Worm (Caenorhabditis elegans) whole organism, L1 larva: ENCODE results near the gene srh-119.

ENCODE experiments used
- C16A3.4 ChIP-seq: fragments of 150-350 bp; optimal IDR thresholded peaks from 2 replicates; lab custom pipeline; 2014; ENCODE audit warnings: missing biosample characterization, missing genetic modification characterization
- C34B4.2 ChIP-seq: sonication (generic microtip); optimal IDR thresholded peaks from 2 replicates; lab custom pipeline; 2017; ENCODE audit warnings: mild to moderate bottlenecking, missing genetic modification characterization, missing compliant biosample characterization
- Y116A8C.19 ChIP-seq: sonication (generic microtip); optimal IDR thresholded peaks from 2 replicates; lab custom pipeline; 2016; ENCODE audit warnings: missing compliant biosample characterization, missing genetic modification characterization, borderline replicate concordance
- aha-1 ChIP-seq: fragments of 150-350 bp; optimal IDR thresholded peaks from 2 replicates; lab custom pipeline; 2014; ENCODE audit warnings: missing biosample characterization, missing genetic modification characterization
- blmp-1 ChIP-seq: fragments of 150-350 bp; optimal IDR thresholded peaks from 2 replicates; lab custom pipeline; 2014; ENCODE audit warnings: missing biosample characterization, missing genetic modification characterization
- ceh-8 ChIP-seq: fragments of 200-800 bp; sonication (Bioruptor generic); optimal IDR thresholded peaks from 2 replicates; lab custom pipeline; 2018; ENCODE audit warnings: mild to moderate bottlenecking, missing genetic modification characterization, moderate library complexity, missing compliant biosample characterization
- ceh-90 ChIP-seq: sonication (generic microtip); optimal IDR thresholded peaks from 2 replicates; lab custom pipeline; 2016; ENCODE audit warnings: missing genetic modification characterization, missing compliant biosample characterization
- ces-1 ChIP-seq: fragments of 150-350 bp; optimal IDR thresholded peaks from 2 replicates; lab custom pipeline; 2014; ENCODE audit warnings: missing biosample characterization, missing genetic modification reagents, missing genetic modification characterization
- egl-27 ChIP-seq, 2 experiments: fragments of 150-350 bp in 1 of 2; sonication (generic microtip); optimal IDR thresholded peaks; 3 replicates each; lab custom pipeline; 2017 to 2018; ENCODE audit warnings: missing biosample characterization in 2 of 2, missing genetic modification characterization in 2 of 2, missing genetic modification reagents in 2 of 2
- elt-3 ChIP-seq, 6 experiments: fragments of 150-350 bp in 1 of 6; sonication (generic microtip); optimal IDR thresholded peaks; 2 replicates each; lab custom pipeline; 2017 to 2018; ENCODE audit warnings: missing biosample characterization in 6 of 6, missing genetic modification characterization in 6 of 6, inconsistent platforms in 1 of 6
- ets-5 ChIP-seq: fragments of 200-800 bp; sonication (Bioruptor generic); IDR thresholded peaks from 2 replicates; pipeline ENCODE4 v1.3.6; 2022; ENCODE audit warnings: missing genetic modification characterization, missing compliant biosample characterization
- fkh-10 ChIP-seq: sonication (generic microtip); optimal IDR thresholded peaks from 2 replicates; lab custom pipeline; 2017; ENCODE audit warnings: missing biosample characterization, missing genetic modification reagents, missing genetic modification characterization
- fkh-8 ChIP-seq: sonication (generic microtip); optimal IDR thresholded peaks from 2 replicates; lab custom pipeline; 2016; ENCODE audit warnings: mild to moderate bottlenecking, missing genetic modification characterization, missing compliant biosample characterization
- hpl-2 ChIP-seq: fragments of 150-350 bp; optimal IDR thresholded peaks from 2 replicates; lab custom pipeline; 2014; ENCODE audit warnings: missing biosample characterization, missing genetic modification reagents, missing genetic modification characterization
- irx-1 ChIP-seq: sonication (generic microtip); optimal IDR thresholded peaks from 2 replicates; lab custom pipeline; 2016; ENCODE audit warnings: missing genetic modification characterization, missing compliant biosample characterization
- lin-13 ChIP-seq: fragments of 150-350 bp; optimal IDR thresholded peaks from 2 replicates; lab custom pipeline; 2014; ENCODE audit warnings: missing biosample characterization, missing genetic modification reagents, missing genetic modification characterization
- lin-15B ChIP-seq: fragments of 150-350 bp; sonication (generic microtip); optimal IDR thresholded peaks from 3 replicates; lab custom pipeline; 2014; ENCODE audit warnings: missing biosample characterization, missing genetic modification characterization
- lin-39 ChIP-seq: fragments of 150-350 bp; optimal IDR thresholded peaks from 2 replicates; lab custom pipeline; 2014; ENCODE audit warnings: missing biosample characterization, missing genetic modification reagents, missing genetic modification characterization
- lsy-2 ChIP-seq, 2 experiments: fragments of 150-350 bp; optimal IDR thresholded peaks; 2 replicates each; lab custom pipeline; 2014; ENCODE audit warnings: missing biosample characterization in 2 of 2, missing genetic modification characterization in 2 of 2
- mef-2 ChIP-seq: fragments of 150-350 bp; optimal IDR thresholded peaks from 2 replicates; lab custom pipeline; 2014; ENCODE audit warnings: missing biosample characterization, missing genetic modification characterization
- mep-1 ChIP-seq: fragments of 150-350 bp; optimal IDR thresholded peaks from 2 replicates; lab custom pipeline; 2014; ENCODE audit warnings: missing biosample characterization, missing genetic modification characterization
- nhr-19 ChIP-seq: fragments of 200-800 bp; sonication (Bioruptor generic); conservative IDR thresholded peaks from 2 replicates; pipeline ENCODE4 v1.3.6; 2022; ENCODE audit warnings: missing genetic modification characterization, missing compliant biosample characterization
- nhr-237 ChIP-seq: fragments of 150-350 bp; optimal IDR thresholded peaks from 2 replicates; lab custom pipeline; 2014; ENCODE audit warnings: missing biosample characterization, missing genetic modification characterization
- nhr-28 ChIP-seq: fragments of 150-350 bp; optimal IDR thresholded peaks from 2 replicates; lab custom pipeline; 2014; ENCODE audit warnings: missing biosample characterization, missing genetic modification characterization
- nhr-76 ChIP-seq: sonication (generic microtip); optimal IDR thresholded peaks from 2 replicates; lab custom pipeline; 2017; ENCODE audit warnings: missing biosample characterization, missing genetic modification characterization
- nhr-84 ChIP-seq: sonication (generic microtip); optimal IDR thresholded peaks from 2 replicates; lab custom pipeline; 2017; ENCODE audit warnings: missing biosample characterization, missing genetic modification characterization
- nhr-90 ChIP-seq: sonication (generic microtip); optimal IDR thresholded peaks from 2 replicates; lab custom pipeline; 2016; ENCODE audit warnings: mild to moderate bottlenecking, missing genetic modification characterization, missing compliant biosample characterization; ENCODE audit not compliant: poor library complexity
- pqm-1 ChIP-seq: sonication (generic microtip); optimal IDR thresholded peaks from 3 replicates; lab custom pipeline; 2017; ENCODE audit warnings: missing biosample characterization, missing genetic modification characterization
- rnt-1 ChIP-seq: sonication (generic microtip); optimal IDR thresholded peaks from 2 replicates; lab custom pipeline; 2016; ENCODE audit warnings: mild to moderate bottlenecking, missing genetic modification characterization, moderate library complexity, missing compliant biosample characterization
- sup-37 ChIP-seq: fragments of 200-800 bp; sonication (Bioruptor generic); optimal IDR thresholded peaks from 2 replicates; lab custom pipeline; 2018; ENCODE audit warnings: mild to moderate bottlenecking, missing genetic modification characterization, missing compliant biosample characterization
- tbx-2 ChIP-seq: sonication (generic microtip); optimal IDR thresholded peaks from 2 replicates; lab custom pipeline; 2016; ENCODE audit warnings: missing genetic modification characterization, missing compliant biosample characterization
- unc-62 ChIP-seq: fragments of 150-350 bp; optimal IDR thresholded peaks from 2 replicates; lab custom pipeline; 2014; ENCODE audit warnings: missing biosample characterization, missing genetic modification reagents, missing genetic modification characterization
- unc-86 ChIP-seq: sonication (generic microtip); optimal IDR thresholded peaks from 2 replicates; lab custom pipeline; 2016; ENCODE audit warnings: missing genetic modification characterization, missing compliant biosample characterization
- zip-4 ChIP-seq: fragments of 200-800 bp; sonication (Bioruptor generic); optimal IDR thresholded peaks from 2 replicates; lab custom pipeline; 2018; ENCODE audit warnings: mild to moderate bottlenecking, missing genetic modification characterization, moderate library complexity, missing compliant biosample characterization
- ztf-11 ChIP-seq, 2 experiments: sonication (generic microtip); optimal IDR thresholded peaks; 2 replicates each; lab custom pipeline; 2016 to 2017; ENCODE audit warnings: missing genetic modification characterization in 2 of 2, missing biosample characterization in 1 of 2, missing compliant biosample characterization in 1 of 2
- ztf-4 ChIP-seq: fragments of 150-350 bp; optimal IDR thresholded peaks from 2 replicates; lab custom pipeline; 2014; ENCODE audit warnings: missing biosample characterization, missing genetic modification characterization

Gene srh-119

DNA sequence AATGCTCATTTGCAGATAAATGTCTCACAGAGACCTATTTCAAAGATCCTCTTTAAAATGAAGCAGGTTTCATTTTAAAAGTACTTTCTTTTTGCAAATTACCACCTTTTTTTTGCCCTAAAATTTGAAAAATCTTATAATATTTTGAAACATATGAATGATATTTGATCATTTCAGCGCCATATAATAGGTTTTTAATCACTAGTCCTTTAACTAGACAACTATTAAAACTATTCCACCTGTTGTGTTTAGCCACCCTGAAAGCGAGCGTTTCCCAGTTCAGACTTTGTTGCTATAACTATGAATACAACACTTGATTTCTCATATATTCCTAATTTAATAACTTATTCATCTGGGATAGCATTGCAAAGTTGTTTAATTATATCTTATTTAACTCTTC is 19.5 kb downstream of the srh-119 start, which contains the start of gene srz-95:
Gene srz-95 (plus strand): TSS at position 301 of the 400 bp plus-strand sequence.
- TF ChIP-seq egl-27 (tag; optimal IDR thresholded peaks at IDR 0.05; lab: Kevin White, UChicago): no peak
- no peak for TF ChIP-seq nhr-76 (tag; lab: Kevin White, UChicago)
- no peak for TF ChIP-seq rnt-1 (tag; lab: Kevin White, UChicago)
- no peak for TF ChIP-seq ceh-8 (GFP tag; lab: Kevin White, UChicago)
- no peak for TF ChIP-seq mep-1 (tag; lab: Kevin White, UChicago)
- no peak for TF ChIP-seq lin-39 (tag; lab: Kevin White, UChicago)
- no peak for TF ChIP-seq blmp-1 (tag; lab: Kevin White, UChicago)
- no peak for TF ChIP-seq C34B4.2 (tag; lab: Kevin White, UChicago)
- no peak for TF ChIP-seq nhr-19 (GFP tag; lab: Robert Waterston, UW)
- no peak for TF ChIP-seq unc-62 (GFP tag; lab: Kevin White, UChicago)
- TF ChIP-seq lin-15B (tag; lab: Kevin White, UChicago): no peak
- no peak for TF ChIP-seq fkh-8 (tag; lab: Kevin White, UChicago)

- TF ChIP-seq C34B4.2 (tag; lab: Kevin White, UChicago): no peak
- no peak for TF ChIP-seq ces-1 (GFP tag; lab: Kevin White, UChicago)
- no peak for TF ChIP-seq ets-5 (GFP tag; lab: Robert Waterston, UW)
- TF ChIP-seq elt-3 (tag; optimal IDR thresholded peaks at IDR 0.05; lab: Kevin White, UChicago): no peak
- TF ChIP-seq fkh-8 (tag; lab: Kevin White, UChicago): no peak
- TF ChIP-seq mef-2 (tag; lab: Kevin White, UChicago): no peak
- no peak for TF ChIP-seq nhr-237
- TF ChIP-seq lin-15B (tag; lab: Kevin White, UChicago): no peak
- TF ChIP-seq hpl-2 (GFP tag; lab: Kevin White, UChicago): no peak
- no peak for TF ChIP-seq sup-37 (GFP tag; lab: Kevin White, UChicago)
- no peak for TF ChIP-seq pqm-1 (tag; lab: Kevin White, UChicago)
- no peak for TF ChIP-seq aha-1 (tag; lab: Kevin White, UChicago)
- no peak for TF ChIP-seq ztf-4 (tag; lab: Kevin White, UChicago)
- TF ChIP-seq, all 84 proteins: peak for 0
Observed at ce11 chrV:16992383-16992782, 20.1 kb downstream of the srh-119 start.

ce11 chrV:17000204-17000603 is 28.0 kb downstream of the srh-119 start, which contains the start of gene str-217:
str-217 (minus strand) TSS chrV:17000304.
- TF ChIP-seq zip-4 (GFP tag; lab: Kevin White, UChicago) (no peak), ceh-8 (GFP tag; lab: Kevin White, UChicago) (no peak), nhr-84 (tag; lab: Kevin White, UChicago) (no peak), tbx-2 (tag; lab: Kevin White, UChicago) (no peak), irx-1 (no peak), nhr-90 (no peak)

DNA sequence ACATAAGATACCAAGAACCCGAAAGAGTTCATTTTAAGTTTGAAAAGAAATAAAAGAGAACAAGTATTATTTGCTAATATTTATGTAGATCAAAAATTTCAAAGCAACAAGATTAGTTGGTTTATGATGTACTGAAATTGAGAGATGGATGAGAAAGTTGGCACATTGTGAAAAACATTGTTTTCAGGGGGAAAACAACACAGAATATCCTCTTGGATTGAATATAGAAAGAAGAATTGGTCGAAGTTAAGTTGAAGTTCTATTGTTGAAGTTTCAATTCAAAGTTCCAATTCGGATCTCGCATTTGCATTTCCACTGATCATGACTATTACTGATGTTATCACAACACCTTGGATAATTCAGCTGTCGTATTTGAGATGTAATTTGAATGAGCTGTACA is 28.4 kb downstream of the srh-119 start:
- TF ChIP-seq lsy-2 (tag; optimal IDR thresholded peaks at IDR 0.05; lab: Kevin White, UChicago): no peak

DNA sequence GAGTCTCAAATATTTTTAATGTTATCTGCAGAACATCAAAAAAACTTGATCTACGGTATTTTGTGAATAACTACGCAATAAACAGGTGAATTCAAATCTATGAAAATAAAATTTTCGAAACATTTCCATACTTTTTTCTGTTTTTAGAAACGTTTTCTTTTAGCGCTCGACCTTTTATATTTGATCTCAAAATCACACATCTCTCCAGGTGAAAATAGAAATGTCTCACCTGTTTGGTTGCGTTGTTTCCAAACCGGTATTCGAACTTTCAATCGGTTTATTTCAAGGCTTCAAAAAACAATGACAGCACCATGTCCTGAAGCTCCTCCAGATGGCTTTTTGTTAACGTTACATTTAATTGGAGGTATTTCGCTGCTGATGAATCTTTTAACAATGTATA is 28.9 kb downstream of the srh-119 start, which contains the start of gene sri-9:
Gene sri-9 (plus strand): TSS at position 301 of the 400 bp plus-strand sequence.
- TF ChIP-seq unc-86 (tag; lab: Kevin White, UChicago): no peak

DNA sequence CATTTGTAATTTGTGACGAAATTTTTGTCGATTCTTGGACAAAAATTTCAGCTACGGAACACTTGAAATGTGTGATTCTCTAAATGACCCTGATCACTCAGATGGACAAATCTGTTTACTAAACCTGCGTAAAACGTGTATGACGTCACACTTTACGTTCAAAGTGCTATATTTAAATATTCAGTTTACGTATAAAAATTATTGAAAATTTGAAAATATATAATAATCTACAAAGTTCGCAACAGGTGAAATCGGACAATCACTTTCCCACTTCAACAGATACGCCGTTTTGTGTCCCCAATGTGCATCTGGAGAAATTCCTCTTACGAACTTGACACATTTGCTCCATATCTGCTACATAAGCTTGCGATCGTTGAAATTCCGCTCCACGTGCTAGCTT is 33.0 kb downstream of the srh-119 start, which contains the start of gene srh-131:
Gene srh-131 (plus strand): TSS at position 301 of the 400 bp plus-strand sequence.
- TF ChIP-seq fkh-10 (GFP tag; lab: Kevin White, UChicago): no peak
- TF ChIP-seq lsy-2 (tag; optimal IDR thresholded peaks at IDR 0.05; lab: Kevin White, UChicago): no peak
- no peak for TF ChIP-seq ces-1 (GFP tag; lab: Kevin White, UChicago)
- TF ChIP-seq Y116A8C.19: no peak
- TF ChIP-seq ceh-8 (GFP tag; lab: Kevin White, UChicago): no peak
- TF ChIP-seq irx-1: no peak
- TF ChIP-seq C16A3.4 (tag; lab: Kevin White, UChicago): no peak
- TF ChIP-seq lin-13: no peak
- TF ChIP-seq ztf-11 (tag; optimal IDR thresholded peaks at IDR 0.05; lab: Kevin White, UChicago): no peak
- no peak for TF ChIP-seq nhr-28 (tag; lab: Kevin White, UChicago)
- TF ChIP-seq ceh-90 (tag; lab: Kevin White, UChicago): no peak
